Fruit fly (Drosophila melanogaster) Kc167 (cell line): ENCODE measurements around the gene Ids.

Experiments
- Sin3A ChIP-seq: fragments of >200 bp; optimal IDR thresholded peaks from 2 replicates; lab custom pipeline; 2018; ENCODE audit warnings: missing external identifiers
- h ChIP-seq: fragments of >200 bp; optimal IDR thresholded peaks from 3 replicates; lab custom pipeline; 2018; ENCODE audit warnings: missing external identifiers
- insv ChIP-seq: fragments of >200 bp; optimal IDR thresholded peaks from 3 replicates; lab custom pipeline; 2018; ENCODE audit warnings: missing external identifiers
- psq ChIP-seq: fragments of >200 bp; optimal IDR thresholded peaks from 2 replicates; lab custom pipeline; 2017; ENCODE audit warnings: missing external identifiers
- ttk ChIP-seq: sonication (Bioruptor generic); optimal IDR thresholded peaks from 2 replicates; lab custom pipeline; 2017; ENCODE audit warnings: missing external identifiers

dm6 chr3L:3380225-3381043 lies 2.4 kb downstream of the Ids start:
- TF ChIP-seq ttk (lab: Kevin White, UChicago) (no peak), h (lab: Kevin White, UChicago) (no peak), insv (lab: Kevin White, UChicago) (no peak), Sin3A (lab: Kevin White, UChicago) (no peak), psq (lab: Kevin White, UChicago) (no peak)
